Worm (Caenorhabditis elegans) whole organism, midembryonic: ENCODE results near the gene sri-1.

Experiments used
- T22C8.4 ChIP-seq: fragments of 200-800 bp; sonication (Bioruptor generic); IDR thresholded peaks from 2 replicates; pipeline ENCODE4 v1.3.6; 2022; ENCODE audit warnings: missing genetic modification characterization, missing compliant biosample characterization
- cog-1 ChIP-seq: sonication (generic microtip); optimal IDR thresholded peaks from 2 replicates; lab custom pipeline; 2016; ENCODE audit warnings: missing genetic modification characterization, missing compliant biosample characterization
- flt-1 ChIP-seq: fragments of 200-800 bp; sonication (Bioruptor generic); IDR thresholded peaks from 2 replicates; pipeline ENCODE4 v1.3.6; 2022; ENCODE audit warnings: missing genetic modification characterization, missing compliant biosample characterization
- med-1 ChIP-seq: sonication (generic microtip); optimal IDR thresholded peaks from 2 replicates; lab custom pipeline; 2017; ENCODE audit warnings: missing genetic modification characterization, mild to moderate bottlenecking, missing compliant biosample characterization, antibody characterized with exemption, missing genetic modification reagents; ENCODE audit not compliant: insufficient read depth
- ref-1 ChIP-seq: fragments of 200-800 bp; sonication (Bioruptor generic); conservative IDR thresholded peaks from 2 replicates; pipeline ENCODE4 v1.3.6; 2022; ENCODE audit warnings: missing genetic modification reagents, missing genetic modification characterization, missing compliant biosample characterization
- ztf-23 ChIP-seq: fragments of 200-800 bp; sonication (Bioruptor generic); IDR thresholded peaks from 2 replicates; pipeline ENCODE4 v1.3.6; 2022; ENCODE audit warnings: missing genetic modification reagents, missing genetic modification characterization, missing compliant biosample characterization

ce11 chrV:16000433-16000832 is 33.0 kb upstream of the sri-1 start, which contains the start of gene nhr-50:
- TF ChIP-seq flt-1 (GFP tag; lab: Robert Waterston, UW) (no peak), ref-1 (GFP tag; lab: Robert Waterston, UW) (no peak), ztf-23 (GFP tag; lab: Robert Waterston, UW) (no peak), med-1 (GFP tag; lab: Kevin White, UChicago) (no peak), cog-1 (no peak), T22C8.4 (GFP tag; lab: Robert Waterston, UW) (no peak)
